Fruit fly (Drosophila melanogaster) whole organism, embryonic: ENCODE results near the gene CG6168.

Experiments used
- Atf-2 ChIP-seq: fragments of 200-800 bp; sonication (Bioruptor generic); optimal IDR thresholded peaks from 2 replicates; lab custom pipeline; 2016; ENCODE audit warnings: missing biosample characterization, missing genetic modification characterization
- Bgb ChIP-seq: fragments of 200-800 bp; sonication (Bioruptor generic); IDR thresholded peaks from 2 replicates; pipeline ENCODE4 v1.3.6; 2022; ENCODE audit warnings: missing biosample characterization, missing genetic modification characterization; ENCODE audit not compliant: partially characterized antibody
- C15 ChIP-seq: fragments of 200-800 bp; sonication (Bioruptor generic); IDR thresholded peaks from 3 replicates; pipeline ENCODE4 v1.3.6; 2022; ENCODE audit warnings: missing biosample characterization, missing genetic modification characterization
- CG11504 ChIP-seq: fragments of 200-800 bp; sonication (Bioruptor generic); optimal IDR thresholded peaks from 3 replicates; lab custom pipeline; 2019; ENCODE audit warnings: missing biosample characterization, mild to moderate bottlenecking, missing genetic modification characterization, moderate library complexity
- CG12219 ChIP-seq: fragments of 200-800 bp; sonication (Bioruptor generic); optimal IDR thresholded peaks from 3 replicates; lab custom pipeline; 2018; ENCODE audit warnings: missing biosample characterization, mild to moderate bottlenecking, missing genetic modification characterization
- CG12659 ChIP-seq: fragments of 200-800 bp; sonication (Bioruptor generic); optimal IDR thresholded peaks from 3 replicates; lab custom pipeline; 2017; ENCODE audit warnings: mild to moderate bottlenecking, missing biosample characterization, missing genetic modification reagents, missing genetic modification characterization
- CG13624 ChIP-seq: fragments of 200-800 bp; sonication (Bioruptor generic); optimal IDR thresholded peaks from 2 replicates; lab custom pipeline; 2016; ENCODE audit warnings: missing biosample characterization, missing genetic modification characterization
- CG14050 ChIP-seq: fragments of 200-800 bp; sonication (Bioruptor generic); IDR thresholded peaks from 3 replicates; pipeline ENCODE4 v1.3.6; 2022; ENCODE audit warnings: missing biosample characterization, missing genetic modification characterization
- CG14441 ChIP-seq: fragments of 200-800 bp; sonication (Bioruptor generic); IDR thresholded peaks from 2 replicates; pipeline ENCODE4 v1.3.6; 2022; ENCODE audit warnings: missing biosample characterization, missing genetic modification characterization
- CG18476 ChIP-seq: fragments of 200-800 bp; sonication (Bioruptor generic); optimal IDR thresholded peaks from 2 replicates; lab custom pipeline; 2016; ENCODE audit warnings: missing biosample characterization, mild to moderate bottlenecking, missing genetic modification characterization
- CG2712 ChIP-seq: fragments of 200-800 bp; optimal IDR thresholded peaks from 3 replicates; lab custom pipeline; 2019; ENCODE audit warnings: missing biosample characterization, mild to moderate bottlenecking, missing genetic modification characterization, moderate library complexity
- CG30431 ChIP-seq: fragments of 200-800 bp; sonication (Bioruptor generic); optimal IDR thresholded peaks from 2 replicates; lab custom pipeline; 2017; ENCODE audit warnings: missing biosample characterization, missing genetic modification characterization
- CG34376 ChIP-seq: fragments of 200-800 bp; sonication (Bioruptor generic); optimal IDR thresholded peaks from 2 replicates; lab custom pipeline; 2018; ENCODE audit warnings: missing biosample characterization, mild to moderate bottlenecking, missing genetic modification characterization
- CG3847 ChIP-seq: fragments of 200-800 bp; sonication (Bioruptor generic); IDR thresholded peaks from 2 replicates; pipeline ENCODE4 v1.3.6; 2022; ENCODE audit warnings: missing biosample characterization, missing genetic modification characterization
- CG5953 ChIP-seq: fragments of 200-800 bp; sonication (Bioruptor generic); IDR thresholded peaks from 2 replicates; pipeline ENCODE4 v1.3.6; 2022; ENCODE audit warnings: missing biosample characterization, missing genetic modification characterization
- CG6254 ChIP-seq: fragments of 200-800 bp; sonication (Bioruptor generic); optimal IDR thresholded peaks from 3 replicates; lab custom pipeline; 2017; ENCODE audit warnings: mild to moderate bottlenecking, missing biosample characterization, missing genetic modification reagents, missing genetic modification characterization
- CG6791 ChIP-seq: fragments of 200-800 bp; sonication (Bioruptor generic); IDR thresholded peaks from 3 replicates; pipeline ENCODE4 v1.3.6; 2022; ENCODE audit warnings: missing biosample characterization, missing genetic modification characterization; ENCODE audit not compliant: partially characterized antibody
- CG6813 ChIP-seq: fragments of 200-800 bp; sonication (Bioruptor generic); optimal IDR thresholded peaks from 2 replicates; lab custom pipeline; 2017; ENCODE audit warnings: missing biosample characterization, missing genetic modification characterization, mild to moderate bottlenecking, moderate library complexity, missing genetic modification reagents
- CG7839 ChIP-seq: fragments of 200-800 bp; sonication (Bioruptor generic); optimal IDR thresholded peaks from 3 replicates; lab custom pipeline; 2018; ENCODE audit warnings: missing biosample characterization, mild to moderate bottlenecking, missing genetic modification characterization, moderate library complexity
- D19B ChIP-seq: fragments of 200-800 bp; sonication (Bioruptor generic); optimal IDR thresholded peaks from 2 replicates; lab custom pipeline; 2017; ENCODE audit warnings: missing biosample characterization, mild to moderate bottlenecking, missing genetic modification characterization
- Dek ChIP-seq: fragments of 200-800 bp; sonication (Bioruptor generic); optimal IDR thresholded peaks from 3 replicates; lab custom pipeline; 2019; ENCODE audit warnings: missing biosample characterization, mild to moderate bottlenecking, missing genetic modification characterization, moderate library complexity
- Dip2 ChIP-seq: fragments of 200-800 bp; sonication (Bioruptor generic); IDR thresholded peaks from 2 replicates; pipeline ENCODE4 v1.3.6; 2022; ENCODE audit warnings: missing biosample characterization, missing genetic modification characterization
- Dp ChIP-seq: fragments of 200-800 bp; sonication (Bioruptor generic); optimal IDR thresholded peaks from 2 replicates; lab custom pipeline; 2018; ENCODE audit warnings: missing biosample characterization, mild to moderate bottlenecking, missing genetic modification characterization, moderate library complexity
- Drgx ChIP-seq: fragments of 200-800 bp; sonication (Bioruptor generic); IDR thresholded peaks from 2 replicates; pipeline ENCODE4 v1.3.6; 2022; ENCODE audit warnings: missing biosample characterization, missing genetic modification characterization
- HLH4C ChIP-seq: fragments of 200-800 bp; sonication (Bioruptor generic); IDR thresholded peaks from 3 replicates; pipeline ENCODE4 v1.3.6; 2022; ENCODE audit warnings: missing biosample characterization, missing genetic modification characterization; ENCODE audit not compliant: partially characterized antibody
- Hsf ChIP-seq: fragments of 200-800 bp; sonication (Bioruptor generic); optimal IDR thresholded peaks from 3 replicates; lab custom pipeline; 2016; ENCODE audit warnings: missing biosample characterization, missing genetic modification characterization
- Meics ChIP-seq: fragments of 200-800 bp; sonication (Bioruptor generic); optimal IDR thresholded peaks from 2 replicates; lab custom pipeline; 2017; ENCODE audit warnings: missing biosample characterization, mild to moderate bottlenecking, missing genetic modification characterization
- NK7.1 ChIP-seq: fragments of 200-800 bp; sonication (Bioruptor generic); optimal IDR thresholded peaks from 3 replicates; lab custom pipeline; 2016; ENCODE audit warnings: missing biosample characterization, missing genetic modification characterization
- Ravus ChIP-seq: fragments of 200-800 bp; sonication (Bioruptor generic); IDR thresholded peaks from 2 replicates; pipeline ENCODE4 v1.3.6; 2022; ENCODE audit warnings: missing biosample characterization, missing genetic modification characterization
- Side ChIP-seq: fragments of 200-800 bp; sonication (Bioruptor generic); optimal IDR thresholded peaks from 2 replicates; lab custom pipeline; 2016; ENCODE audit warnings: missing biosample characterization, missing genetic modification characterization
- Sry-δ ChIP-seq: fragments of 200-800 bp; sonication (Bioruptor generic); optimal IDR thresholded peaks from 2 replicates; lab custom pipeline; 2016; ENCODE audit warnings: missing biosample characterization, missing genetic modification characterization
- aop ChIP-seq: fragments of 200-800 bp; sonication (Bioruptor generic); IDR thresholded peaks from 2 replicates; pipeline ENCODE4 v1.3.6; 2022; ENCODE audit warnings: missing biosample characterization, missing genetic modification characterization
- caup ChIP-seq: fragments of 200-800 bp; sonication (Bioruptor generic); optimal IDR thresholded peaks from 3 replicates; lab custom pipeline; 2017; ENCODE audit warnings: missing biosample characterization, mild to moderate bottlenecking, missing genetic modification characterization, moderate library complexity; ENCODE audit not compliant: severe bottlenecking
- cg ChIP-seq: fragments of 200-800 bp; sonication (Bioruptor generic); optimal IDR thresholded peaks from 3 replicates; lab custom pipeline; 2019; ENCODE audit warnings: missing biosample characterization, mild to moderate bottlenecking, missing genetic modification characterization, moderate library complexity
- crp ChIP-seq, 2 experiments: fragments of 200-800 bp; sonication (Bioruptor generic); optimal IDR thresholded peaks; 2 replicates in 1 of 2; 3 replicates in 1 of 2; lab custom pipeline; 2017; ENCODE audit warnings: missing biosample characterization in 2 of 2, missing genetic modification characterization in 2 of 2, mild to moderate bottlenecking in 1 of 2, moderate library complexity in 1 of 2
- dpn ChIP-seq, 2 experiments: fragments of 200-800 bp; sonication (Bioruptor generic); optimal IDR thresholded peaks; 3 replicates each; lab custom pipeline; 2016; ENCODE audit warnings: missing biosample characterization in 2 of 2, missing genetic modification characterization in 2 of 2
- ems ChIP-seq: fragments of 200-800 bp; sonication (Bioruptor generic); optimal IDR thresholded peaks from 3 replicates; lab custom pipeline; 2016; ENCODE audit warnings: missing biosample characterization, missing genetic modification characterization
- gt ChIP-seq: fragments of 200-800 bp; sonication (Bioruptor generic); IDR thresholded peaks from 2 replicates; pipeline ENCODE4 v1.3.6; 2022; ENCODE audit warnings: missing biosample characterization, missing genetic modification characterization
- kah ChIP-seq: fragments of 200-800 bp; sonication (Bioruptor generic); optimal IDR thresholded peaks from 2 replicates; lab custom pipeline; 2018; ENCODE audit warnings: missing biosample characterization, mild to moderate bottlenecking, missing genetic modification characterization
- nerfin-2 ChIP-seq: fragments of 200-800 bp; sonication (Bioruptor generic); IDR thresholded peaks from 2 replicates; pipeline ENCODE4 v1.3.6; 2022; ENCODE audit warnings: missing biosample characterization, missing genetic modification characterization; ENCODE audit not compliant: partially characterized antibody
- pita ChIP-seq: fragments of 200-800 bp; sonication (Bioruptor generic); optimal IDR thresholded peaks from 2 replicates; lab custom pipeline; 2017; ENCODE audit warnings: missing biosample characterization, mild to moderate bottlenecking, missing genetic modification characterization
- repo ChIP-seq: fragments of 200-800 bp; sonication (Bioruptor generic); optimal IDR thresholded peaks from 2 replicates; lab custom pipeline; 2016; ENCODE audit warnings: missing biosample characterization, missing genetic modification characterization
- sens ChIP-seq: fragments of 200-800 bp; sonication (Bioruptor generic); peaks from one replicate; lab custom pipeline; 2016; ENCODE audit warnings: missing biosample characterization, missing genetic modification characterization
- sim ChIP-seq: fragments of 200-800 bp; sonication (Bioruptor generic); IDR thresholded peaks from 2 replicates; pipeline ENCODE4 v1.3.6; 2022; ENCODE audit warnings: missing biosample characterization, missing genetic modification characterization
- sob ChIP-seq: fragments of 200-800 bp; sonication (Bioruptor generic); IDR thresholded peaks from 2 replicates; pipeline ENCODE4 v1.3.6; 2022; ENCODE audit warnings: missing biosample characterization, missing genetic modification characterization
- sqz ChIP-seq: fragments of 200-800 bp; sonication (Bioruptor generic); optimal IDR thresholded peaks from 3 replicates; lab custom pipeline; 2018; ENCODE audit warnings: missing biosample characterization, mild to moderate bottlenecking, missing genetic modification characterization
- stwl ChIP-seq: fragments of 200-800 bp; sonication (Bioruptor generic); optimal IDR thresholded peaks from 3 replicates; lab custom pipeline; 2018; ENCODE audit warnings: missing biosample characterization, mild to moderate bottlenecking, missing genetic modification characterization, moderate library complexity
- ttk ChIP-seq: fragments of 200-800 bp; sonication (Bioruptor generic); IDR thresholded peaks from 2 replicates; pipeline ENCODE4 v2.1.2; 2022; ENCODE audit warnings: missing biosample characterization, missing genetic modification characterization
- yki ChIP-seq: fragments of >200 bp; optimal IDR thresholded peaks from 3 replicates; lab custom pipeline; 2018

The CG6168 gene

dm6 chr3L:11368319-11369299, 47.1 kb upstream of the CG6168 start (continued):
- TF ChIP-seq CG6791 (GFP tag; lab: Robert Waterston, UW) (no peak), Ravus (GFP tag; lab: Robert Waterston, UW) (no peak), crp (GFP tag; optimal IDR thresholded peaks at IDR 0.05; lab: Kevin White, UChicago) (no peak), kah (GFP tag; lab: Kevin White, UChicago) (no peak), gt (no peak), nerfin-2 (GFP tag; lab: Robert Waterston, UW) (no peak), CG3847 (no peak), CG7839 (tag; lab: Kevin White, UChicago) (peak; percentile 20), Dp (no peak), sim (no peak), Atf-2 (GFP tag; lab: Kevin White, UChicago) (no peak), CG30431 (GFP tag; lab: Kevin White, UChicago) (no peak), Bgb (GFP tag; lab: Robert Waterston, UW) (no peak), dpn (GFP tag; optimal IDR thresholded peaks at IDR 0.05; lab: Kevin White, UChicago) (no peak), CG14050 (GFP tag; lab: Robert Waterston, UW) (no peak), sob (GFP tag; lab: Robert Waterston, UW) (0 out of 2 replicates have a peak, but pooled peaks have one; percentile 44), Dek (tag; lab: Kevin White, UChicago) (no peak), CG5953 (GFP tag; lab: Robert Waterston, UW) (no peak), NK7.1 (GFP tag; lab: Kevin White, UChicago) (no peak), Dip2 (GFP tag; lab: Robert Waterston, UW) (no peak), caup (no peak), CG13624 (no peak), pita (GFP tag; lab: Kevin White, UChicago) (no peak), cg (GFP tag; lab: Kevin White, UChicago) (peak; percentile 23), HLH4C (GFP tag; lab: Robert Waterston, UW) (no peak), Sry-δ (no peak), yki (lab: Kevin White, UChicago) (no peak), D19B (GFP tag; lab: Kevin White, UChicago) (no peak), CG12219 (no peak), sens (GFP tag; lab: Kevin White, UChicago) (peak; percentile 67), stwl (tag; lab: Kevin White, UChicago) (no peak), repo (GFP tag; lab: Kevin White, UChicago) (no peak), Drgx (peak; percentile 83), Meics (GFP tag; lab: Kevin White, UChicago) (no peak), ttk (GFP tag; lab: Robert Waterston, UW) (no peak), CG14441 (GFP tag; lab: Robert Waterston, UW) (no peak), CG11504 (peak; percentile 20), Hsf (GFP tag; lab: Kevin White, UChicago) (no peak), CG6254 (GFP tag; lab: Kevin White, UChicago) (peak; percentile 17), Side (GFP tag; lab: Kevin White, UChicago) (no peak), CG12659 (GFP tag; lab: Kevin White, UChicago) (no peak), CG34376 (GFP tag; lab: Kevin White, UChicago) (no peak), CG6813 (GFP tag; lab: Kevin White, UChicago) (no peak), aop (GFP tag; lab: Robert Waterston, UW) (no peak), CG18476 (GFP tag; lab: Kevin White, UChicago) (no peak), CG2712 (tag; lab: Kevin White, UChicago) (peak; percentile 54), sqz (GFP tag; lab: Kevin White, UChicago) (peak; percentile 7), C15 (GFP tag; lab: Robert Waterston, UW) (no peak), ems (GFP tag; lab: Kevin White, UChicago) (no peak)
